Worm (Caenorhabditis elegans) whole organism, L4/young adult: Measurements from ENCODE around the gene Y54G2A.48.

Experiments used
- W03F9.2 ChIP-seq: fragments of 150-350 bp; optimal IDR thresholded peaks from 2 replicates; lab custom pipeline; 2014; ENCODE audit warnings: missing biosample characterization, missing genetic modification characterization
- dao-5 ChIP-seq: sonication (generic microtip); optimal IDR thresholded peaks from 2 replicates; lab custom pipeline; 2016; ENCODE audit warnings: missing genotype, missing genetic modification characterization, moderate library complexity, missing compliant biosample characterization
- him-1 ChIP-seq: sonication (generic microtip); optimal IDR thresholded peaks from 2 replicates; lab custom pipeline; 2016; ENCODE audit warnings: missing genotype, missing genetic modification reagents, missing genetic modification characterization, missing compliant biosample characterization

Y54G2A.48 gene

DNA sequence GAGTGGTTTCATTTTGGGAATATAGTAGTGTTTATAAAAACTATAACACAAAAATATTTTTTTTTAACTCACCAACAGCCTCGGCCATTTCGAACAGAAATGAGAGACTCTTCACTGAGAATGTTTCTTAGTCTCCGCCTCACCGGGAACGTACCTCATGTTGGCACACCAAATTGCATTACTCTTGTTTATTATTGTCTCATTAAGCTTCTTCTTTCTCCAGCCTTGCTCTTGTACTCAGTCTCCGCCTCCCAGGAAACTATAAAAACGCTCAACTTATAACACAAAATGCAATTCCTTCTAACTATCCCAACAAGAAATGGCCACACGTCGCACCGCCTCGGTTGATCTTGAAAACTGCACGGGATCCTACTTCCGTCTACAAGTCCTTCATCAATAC, at the start of gene Y54G2A.48, which contains the start of gene pudl-1:
Gene Y54G2A.48 (minus strand): TSS at position 101 of the 400 bp plus-strand sequence.
Gene pudl-1 (plus strand): TSS at position 320 of the 400 bp plus-strand sequence.
- TF ChIP-seq dao-5 (no peak), him-1 (no peak), W03F9.2 (tag; lab: Kevin White, UChicago) (no peak)

DNA sequence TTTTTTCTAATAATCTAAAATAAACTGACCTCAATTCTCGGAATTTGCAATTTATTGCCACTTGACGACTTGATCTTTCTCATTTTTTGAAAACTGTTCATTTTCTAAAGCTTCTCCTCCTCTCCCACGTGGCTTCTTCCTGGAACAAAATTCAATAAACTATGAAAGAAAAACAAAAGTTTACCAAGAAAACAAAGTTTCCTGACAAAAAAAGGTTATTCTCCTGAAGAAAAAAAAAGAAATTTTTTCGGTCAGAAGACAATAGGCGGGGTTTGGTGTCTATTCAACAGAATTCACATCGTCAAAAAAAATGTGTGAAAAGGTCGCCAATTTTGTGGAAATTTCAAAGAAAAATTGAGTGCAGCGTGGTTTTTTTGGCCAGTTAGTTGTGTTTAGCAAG, 32.3 kb upstream of the Y54G2A.48 start, which contains the start of gene Y54G2A.16:
Gene Y54G2A.16 (minus strand): TSS at position 101 of the 400 bp plus-strand sequence.
- no peak for TF ChIP-seq him-1
- TF ChIP-seq dao-5 = no peak
- no peak for TF ChIP-seq W03F9.2 (tag; lab: Kevin White, UChicago)

DNA sequence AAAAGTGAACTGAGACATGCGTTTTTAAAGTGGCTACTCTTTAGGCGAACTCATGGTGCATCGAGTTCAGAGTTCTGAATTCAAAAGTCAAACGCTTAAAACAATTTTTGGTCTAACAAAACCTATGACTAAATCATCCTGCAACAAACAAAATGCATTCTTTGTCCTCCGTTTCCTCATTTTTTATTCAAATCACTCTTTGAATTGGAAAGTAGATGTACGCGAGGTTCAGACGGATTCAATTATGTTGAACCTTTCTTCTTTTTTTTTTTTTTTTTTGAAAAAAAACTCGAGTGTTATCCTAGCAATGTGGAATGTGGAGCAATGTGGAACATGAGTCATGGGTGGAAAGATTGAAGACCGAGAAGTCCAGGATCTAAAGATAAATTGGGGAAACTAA, 26.2 kb upstream of the Y54G2A.48 start:
- TF ChIP-seq W03F9.2 (tag; lab: Kevin White, UChicago) (no peak), dao-5 (no peak), him-1 (no peak)

DNA sequence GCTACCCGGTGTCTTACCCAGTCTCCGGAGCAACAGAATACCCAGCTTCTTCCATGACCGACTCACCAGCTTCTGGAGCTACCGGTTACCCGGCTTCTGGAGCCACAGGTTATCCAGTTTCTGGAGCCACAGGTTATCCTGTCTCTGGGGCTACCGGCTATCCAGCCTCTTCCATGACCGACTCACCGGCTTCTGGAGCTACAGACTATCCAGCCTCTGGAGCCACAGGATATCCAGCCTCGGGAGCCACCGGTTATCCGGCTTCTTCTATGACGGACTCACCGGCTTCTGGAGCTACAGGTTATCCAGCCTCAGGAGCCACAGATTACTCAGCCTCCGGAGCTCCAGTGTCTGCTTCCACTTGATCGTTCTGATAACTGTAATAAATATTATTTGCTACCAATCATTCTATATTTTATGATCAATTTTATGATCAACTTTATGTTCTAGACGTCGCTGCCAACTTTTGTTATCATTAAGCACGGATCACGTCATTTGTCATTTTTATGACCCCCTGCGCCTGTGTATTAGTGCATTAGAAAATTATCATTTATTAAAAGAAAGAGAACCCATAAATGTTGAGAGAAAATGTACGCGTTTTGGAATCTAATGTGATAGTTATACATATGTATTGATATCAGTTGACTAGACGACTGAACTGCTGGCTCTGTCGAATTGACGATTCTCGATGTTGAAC, 22.7 kb upstream of the Y54G2A.48 start:
- TF ChIP-seq W03F9.2 (tag; lab: Kevin White, UChicago) = no peak
- TF ChIP-seq him-1 = no peak
- TF ChIP-seq dao-5 = no peak

DNA sequence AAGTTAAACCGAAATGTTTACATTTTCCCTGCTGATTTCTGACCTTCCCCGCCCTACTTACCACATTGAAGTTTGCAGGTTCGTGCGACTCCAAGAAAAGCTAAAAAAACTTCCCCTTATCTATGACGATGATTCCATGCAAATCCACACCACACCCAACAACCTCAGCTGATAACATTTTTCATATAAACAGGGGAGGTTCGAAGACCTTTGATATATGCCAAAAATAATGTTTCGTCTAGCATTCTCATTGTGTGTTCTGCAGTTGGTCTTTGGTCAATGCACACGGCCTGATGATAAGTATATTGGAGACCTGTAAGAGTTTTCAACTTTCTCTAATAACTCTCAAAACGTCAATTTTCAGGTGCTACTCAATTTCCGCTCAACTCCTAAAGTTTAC, 21.7 kb upstream of the Y54G2A.48 start:
- no peak for TF ChIP-seq him-1

DNA sequence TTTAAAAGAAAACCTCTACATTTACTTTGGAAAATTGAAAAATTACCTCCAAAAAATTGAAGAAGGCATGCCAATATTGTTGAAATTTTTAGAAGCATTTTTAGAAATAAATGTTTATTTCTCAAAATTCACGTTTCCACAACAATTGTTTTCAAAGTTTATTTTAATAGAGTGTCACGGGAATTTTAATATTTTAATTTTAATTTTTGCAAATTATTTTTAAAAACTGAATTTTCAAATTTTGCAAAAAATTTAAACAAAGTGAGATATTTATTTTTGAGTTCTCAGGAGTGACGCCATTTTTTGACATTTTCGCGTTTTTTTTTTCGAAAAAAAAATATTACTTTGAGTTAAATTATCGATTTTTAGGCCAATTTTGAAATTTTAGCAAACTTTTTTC, 20.7 kb upstream of the Y54G2A.48 start, which contains the start of gene Y54G2A.49:
Gene Y54G2A.49 (minus strand): TSS at position 101 of the 400 bp plus-strand sequence.
- TF ChIP-seq him-1 (no peak), W03F9.2 (tag; lab: Kevin White, UChicago) (no peak), dao-5 (no peak)

DNA sequence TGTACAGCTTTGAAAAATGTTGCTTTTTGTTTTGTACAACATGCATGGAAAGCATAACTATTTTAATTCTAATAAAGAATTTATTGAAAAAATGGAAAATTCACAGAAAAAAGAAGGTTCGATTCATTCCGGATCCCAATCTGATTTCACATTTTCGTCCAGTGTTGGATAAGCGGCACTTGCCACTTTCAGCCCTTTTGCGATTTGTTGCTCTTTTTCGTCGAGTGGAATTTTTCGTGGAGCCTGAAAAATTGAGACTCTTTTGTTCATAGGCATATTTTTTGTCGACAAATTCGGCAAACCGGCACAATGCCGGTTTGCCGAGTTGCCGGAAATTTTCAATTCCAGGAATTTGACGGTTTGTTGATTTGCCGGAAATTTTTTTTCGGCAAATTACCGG, 19.1 kb upstream of the Y54G2A.48 start:
- no peak for TF ChIP-seq W03F9.2 (tag; lab: Kevin White, UChicago)
- TF ChIP-seq him-1 = no peak
- TF ChIP-seq dao-5 = no peak

DNA sequence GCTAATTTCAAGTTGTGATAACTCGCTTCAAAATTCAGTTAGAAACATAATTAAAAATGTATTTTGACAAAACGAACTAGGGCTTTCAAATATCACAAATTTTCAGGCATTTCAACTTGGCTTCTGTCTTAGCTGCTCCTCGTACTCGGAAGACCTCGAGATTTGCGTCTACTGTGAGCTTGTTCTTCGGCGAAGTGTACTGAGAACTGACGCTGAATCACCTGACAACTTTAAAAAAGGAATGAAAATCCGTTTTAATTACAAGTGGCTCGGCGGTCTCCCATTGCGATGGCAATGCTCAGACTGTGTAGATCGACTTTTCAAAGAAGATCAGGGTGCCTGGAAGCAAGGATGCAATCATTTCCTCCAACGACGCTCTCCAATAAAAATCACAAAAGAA, 18.1 kb upstream of the Y54G2A.48 start, which contains the start of gene clec-85:
Gene clec-85 (plus strand): TSS at position 301 of the 400 bp plus-strand sequence.
- TF ChIP-seq dao-5 (no peak), W03F9.2 (tag; lab: Kevin White, UChicago) (no peak), him-1 (no peak)

DNA sequence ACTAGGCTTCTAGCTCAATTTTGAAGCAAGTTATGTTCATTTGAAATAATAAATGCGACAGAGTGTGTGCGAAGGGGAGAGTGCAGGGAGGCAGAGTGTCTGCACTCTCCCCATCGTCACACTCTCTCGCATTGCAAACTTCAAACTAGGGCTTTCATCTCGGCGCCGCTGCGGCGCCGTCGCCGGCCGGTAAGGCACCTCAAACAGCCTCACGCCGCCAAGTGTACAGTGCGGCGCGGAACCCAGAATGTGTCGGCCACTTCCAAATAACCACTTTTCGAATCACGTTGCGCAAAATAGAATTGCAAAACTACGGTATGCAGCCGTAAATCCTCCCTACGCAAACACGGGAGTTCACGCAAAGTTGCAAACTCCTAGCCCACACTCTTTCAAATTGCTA, 16.8 kb upstream of the Y54G2A.48 start:
- TF ChIP-seq W03F9.2 (tag; lab: Kevin White, UChicago) (no peak), dao-5 (no peak), him-1 (no peak)

DNA sequence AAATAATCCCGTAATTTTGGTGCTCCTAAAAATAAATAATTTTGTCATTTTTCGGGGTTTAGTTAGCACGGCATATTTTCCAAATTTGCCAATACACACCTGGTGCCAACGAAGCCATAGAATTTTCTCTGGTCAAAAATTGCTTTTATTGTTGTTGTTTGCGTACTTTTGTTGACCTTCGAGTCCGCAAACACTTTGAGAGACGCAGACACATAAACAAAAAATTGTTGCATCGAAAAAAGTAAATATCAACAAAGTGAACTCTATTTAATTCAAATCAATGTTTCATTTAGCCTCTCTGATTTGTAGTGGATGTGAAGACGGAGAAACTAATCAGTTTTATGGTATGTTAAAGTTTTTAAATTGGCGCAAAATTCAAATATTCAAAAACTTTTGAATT, 13.8 kb upstream of the Y54G2A.48 start, which contains the start of gene Y54G2A.40:
Gene Y54G2A.40 (plus strand): TSS at position 213 of the 400 bp plus-strand sequence.
- no peak for TF ChIP-seq dao-5

DNA sequence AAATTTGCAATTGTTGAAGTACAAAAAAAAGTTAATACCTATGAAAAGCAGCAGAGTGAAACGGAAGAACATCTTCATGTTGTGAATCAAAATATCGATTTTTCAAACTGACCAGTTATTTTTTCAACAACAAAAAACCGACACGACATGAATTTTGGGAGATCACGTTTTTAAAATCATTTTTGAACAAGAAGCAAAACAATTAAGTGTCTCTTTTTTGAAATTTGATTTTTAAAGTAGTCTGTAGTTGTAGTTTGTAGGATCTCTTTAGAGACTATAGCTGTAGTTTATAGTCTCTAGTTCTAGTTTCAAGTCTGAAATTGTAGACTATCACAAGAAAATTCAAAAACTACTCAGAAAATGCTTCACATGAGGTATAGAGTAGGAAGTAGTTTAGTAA, 11.4 kb upstream of the Y54G2A.48 start, which contains the start of gene Y54G2A.15:
Gene Y54G2A.15 (minus strand): TSS at position 101 of the 400 bp plus-strand sequence.
- no peak for TF ChIP-seq him-1
- no peak for TF ChIP-seq W03F9.2 (tag; lab: Kevin White, UChicago)
- no peak for TF ChIP-seq dao-5

DNA sequence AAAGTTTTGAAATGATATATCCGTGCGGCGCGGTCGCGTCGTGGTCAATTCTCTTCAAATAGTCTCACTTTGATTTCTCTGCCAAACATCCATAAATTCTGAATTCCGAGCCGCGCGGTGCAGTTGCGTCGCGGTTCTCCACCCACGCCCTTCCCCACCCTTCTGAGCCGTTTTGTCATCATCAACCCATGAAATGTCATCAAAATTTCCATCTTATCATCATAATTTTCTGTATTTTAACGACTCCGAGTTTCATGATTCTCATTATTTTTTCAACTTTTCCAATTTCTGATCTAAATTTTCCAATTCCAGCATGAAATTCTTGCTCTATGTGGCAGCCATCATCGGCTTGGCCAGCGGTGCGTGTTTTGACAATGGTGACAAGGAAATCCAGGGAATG, 9.7 kb upstream of the Y54G2A.48 start, which contains the start of gene clec-84:
Gene clec-84 (plus strand): TSS at position 301 of the 400 bp plus-strand sequence.
- TF ChIP-seq him-1 (no peak), dao-5 (no peak)

DNA sequence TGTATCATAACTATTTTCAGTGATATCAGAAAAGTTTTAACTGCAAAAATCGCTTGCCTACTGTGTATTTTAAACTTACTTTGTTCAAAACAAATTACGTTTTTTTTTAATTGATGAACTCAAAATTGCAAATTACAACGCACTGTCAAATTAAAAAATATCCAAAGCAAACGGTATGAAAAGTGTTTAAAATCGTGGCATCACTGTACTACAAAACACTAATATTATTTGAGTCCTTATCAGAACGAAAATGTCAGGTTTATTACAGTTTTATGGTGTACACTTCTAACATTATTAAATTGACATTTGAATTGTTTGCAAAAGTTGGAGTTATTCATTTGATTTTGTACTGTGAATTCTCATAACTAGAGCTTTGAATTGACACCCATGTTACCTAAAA, 8.8 kb upstream of the Y54G2A.48 start, which contains the start of gene clec-83:
Gene clec-83 (minus strand): TSS at position 213 of the 400 bp plus-strand sequence.
- no peak for TF ChIP-seq W03F9.2 (tag; lab: Kevin White, UChicago)
- no peak for TF ChIP-seq dao-5
- TF ChIP-seq him-1 = no peak

DNA sequence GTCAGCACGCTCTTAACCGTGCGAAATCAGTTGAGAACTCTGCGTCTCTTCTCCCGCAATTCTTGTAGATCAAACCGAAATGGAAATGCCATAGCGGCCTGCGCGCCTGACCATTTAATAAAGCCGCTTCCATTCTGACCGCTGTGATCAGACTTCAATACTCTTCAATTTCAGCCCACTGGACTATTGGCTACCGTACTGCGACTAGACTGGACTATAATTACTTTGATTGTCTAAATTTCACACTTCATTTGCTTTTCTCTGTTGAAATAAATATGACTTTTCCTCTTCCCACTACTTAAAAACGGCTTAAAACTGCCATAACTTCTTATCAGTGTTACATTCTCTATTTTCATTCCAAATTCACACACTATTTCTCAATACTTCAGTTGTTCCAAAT, 5.8 kb upstream of the Y54G2A.48 start, which contains the start of gene Y54G2A.7:
Gene Y54G2A.7 (plus strand): TSS at position 301 of the 400 bp plus-strand sequence.
- TF ChIP-seq W03F9.2 (tag; lab: Kevin White, UChicago) (no peak), him-1 (no peak), dao-5 (no peak)

DNA sequence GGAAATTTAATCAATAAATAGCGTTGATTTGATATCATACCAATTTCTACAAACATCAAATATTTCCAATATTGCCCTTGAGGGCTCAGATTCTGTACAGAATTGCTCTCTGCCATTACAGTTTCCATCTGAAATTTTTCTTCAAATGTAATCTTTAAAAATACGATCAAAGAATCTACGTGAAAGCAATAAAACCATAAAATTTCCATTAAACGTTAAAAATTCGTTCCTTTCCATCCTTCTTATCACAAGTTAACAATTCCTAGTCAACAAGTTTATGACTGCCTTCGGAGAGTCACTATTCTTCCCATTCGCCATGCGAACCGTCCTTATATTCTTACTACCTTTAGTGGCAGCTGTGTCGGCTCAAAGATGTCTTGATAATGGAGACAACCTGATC, 2.9 kb upstream of the Y54G2A.48 start, which contains the start of gene clec-82:
Gene clec-82 (plus strand): TSS at position 301 of the 400 bp plus-strand sequence.
- no peak for TF ChIP-seq him-1
- no peak for TF ChIP-seq W03F9.2 (tag; lab: Kevin White, UChicago)
- no peak for TF ChIP-seq dao-5
